Worm (Caenorhabditis elegans): ENCODE results near the gene F27E5.8.

DNA sequence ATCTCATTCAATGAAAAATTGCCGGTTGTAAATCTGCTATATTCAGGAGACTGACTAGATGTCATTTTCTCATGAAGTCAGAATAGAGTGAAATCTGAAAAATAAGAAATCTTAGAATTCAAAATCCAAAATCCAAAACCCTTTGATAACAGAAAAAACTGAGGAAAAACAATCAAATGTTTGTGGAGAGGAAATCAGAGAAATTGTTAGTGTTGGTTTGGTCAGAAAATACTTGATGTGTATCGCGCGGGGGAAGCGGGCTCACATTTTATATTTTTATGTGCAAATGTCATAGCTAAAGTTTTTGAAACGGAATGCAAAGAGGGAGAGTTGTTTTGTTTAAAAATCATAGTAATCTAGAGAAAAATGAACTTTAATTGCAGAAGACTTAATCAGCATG lies 4.5 kb upstream of the F27E5.8 start, which contains the start of gene F27E5.5:
- no peak for TF ChIP-seq R02D3.7 (tag; optimal IDR thresholded peaks at IDR 0.05)
- no peak for TF ChIP-seq nhr-21 (tag; optimal IDR thresholded peaks at IDR 0.05)
- TF ChIP-seq aly-2 (tag; optimal IDR thresholded peaks at IDR 0.05): no peak
- TF ChIP-seq sma-9 (GFP tag; optimal IDR thresholded peaks at IDR 0.05): no peak
- TF ChIP-seq sma-9 (tag; optimal IDR thresholded peaks at IDR 0.05): no peak
